Worm (Caenorhabditis elegans): Measurements from ENCODE around the gene gar-2.

Gene gar-2

ce11 chrIII:6331211-6331782, 22.1 kb downstream of the gar-2 start, which contains the start of gene C56G2.4:
Gene C56G2.4 (plus strand): TSS chrIII:6331732.
- TF ChIP-seq ceh-36 (tag; optimal IDR thresholded peaks at IDR 0.05) (no peak), hnd-1 (tag; optimal IDR thresholded peaks at IDR 0.05) (no peak), aly-1 (tag; optimal IDR thresholded peaks at IDR 0.05) (no peak), tbx-37 (GFP tag; conservative IDR thresholded peaks at IDR 0.05) (no peak), tbx-11 (GFP tag; IDR thresholded peaks at IDR 0.05) (no peak), pes-1 (GFP tag; IDR thresholded peaks at IDR 0.05) (no peak), hmg-4 (GFP tag; optimal IDR thresholded peaks at IDR 0.05) (no peak), hmbx-1 (tag; optimal IDR thresholded peaks at IDR 0.05) (no peak), tra-4 (tag; optimal IDR thresholded peaks at IDR 0.05) (no peak), sea-1 (GFP tag; conservative IDR thresholded peaks at IDR 0.05) (no peak), B0310.2 (tag; optimal IDR thresholded peaks at IDR 0.05) (no peak), ceh-13 (GFP tag; optimal IDR thresholded peaks at IDR 0.05) (no peak), F13C5.2 (tag; optimal IDR thresholded peaks at IDR 0.05) (no peak), ama-1 (optimal IDR thresholded peaks at IDR 0.05) (no peak), ets-7 (tag; optimal IDR thresholded peaks at IDR 0.05) (no peak), flt-1 (GFP tag; IDR thresholded peaks at IDR 0.05) (no peak), scrt-1 (GFP tag; IDR thresholded peaks at IDR 0.05) (no peak)

DNA sequence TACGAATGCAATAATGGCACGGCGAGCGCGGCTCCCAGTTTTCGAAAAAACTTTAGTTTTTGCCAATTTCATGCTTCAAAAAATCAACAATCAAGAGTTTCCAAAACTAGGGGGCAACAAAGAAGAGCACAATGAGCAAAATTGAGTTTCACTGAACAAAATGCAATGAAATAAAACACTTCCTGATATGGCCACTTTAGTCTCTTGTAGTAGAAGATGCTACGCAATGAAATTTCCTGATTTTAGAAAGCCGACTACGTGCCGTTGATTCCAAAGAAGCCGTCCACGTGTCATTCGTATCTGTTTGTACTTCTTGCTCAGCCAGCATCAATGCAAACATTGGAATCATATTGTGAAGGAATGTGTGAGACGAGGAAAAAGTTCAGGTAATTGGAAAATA, 25.2 kb downstream of the gar-2 start:
- TF ChIP-seq ama-1 (optimal IDR thresholded peaks at IDR 0.05) (no peak), sea-1 (GFP tag; conservative IDR thresholded peaks at IDR 0.05) (no peak), F13C5.2 (tag; optimal IDR thresholded peaks at IDR 0.05) (no peak), hmg-4 (GFP tag; optimal IDR thresholded peaks at IDR 0.05) (no peak)

ce11 chrIII:6339919-6340434, 30.8 kb downstream of the gar-2 start, which contains the start of gene let-767:
Gene let-767 (minus strand): TSS chrIII:6339969.
- no peak for TF ChIP-seq tra-4 (tag; optimal IDR thresholded peaks at IDR 0.05)
- no peak for TF ChIP-seq tbx-37 (GFP tag; conservative IDR thresholded peaks at IDR 0.05)
- TF ChIP-seq scrt-1 (GFP tag; IDR thresholded peaks at IDR 0.05) = no peak
- TF ChIP-seq F13C5.2 (tag; optimal IDR thresholded peaks at IDR 0.05) = no peak
- no peak for TF ChIP-seq hmbx-1 (tag; optimal IDR thresholded peaks at IDR 0.05)
- no peak for TF ChIP-seq ets-7 (tag; optimal IDR thresholded peaks at IDR 0.05)
- no peak for TF ChIP-seq hnd-1 (tag; optimal IDR thresholded peaks at IDR 0.05)
- TF ChIP-seq ceh-13 (GFP tag; optimal IDR thresholded peaks at IDR 0.05) = no peak
- TF ChIP-seq flt-1 (GFP tag; IDR thresholded peaks at IDR 0.05) = no peak
- TF ChIP-seq sea-1 (GFP tag; conservative IDR thresholded peaks at IDR 0.05) = no peak
- TF ChIP-seq ceh-36 (tag; optimal IDR thresholded peaks at IDR 0.05) = no peak
- no peak for TF ChIP-seq tbx-11 (GFP tag; IDR thresholded peaks at IDR 0.05)
- TF ChIP-seq hmg-4 (GFP tag; optimal IDR thresholded peaks at IDR 0.05) = no peak
- TF ChIP-seq aly-1 (tag; optimal IDR thresholded peaks at IDR 0.05) = no peak
- no peak for TF ChIP-seq pes-1 (GFP tag; IDR thresholded peaks at IDR 0.05)
- no peak for TF ChIP-seq ama-1 (optimal IDR thresholded peaks at IDR 0.05)
- TF ChIP-seq B0310.2 (tag; optimal IDR thresholded peaks at IDR 0.05) = no peak

DNA sequence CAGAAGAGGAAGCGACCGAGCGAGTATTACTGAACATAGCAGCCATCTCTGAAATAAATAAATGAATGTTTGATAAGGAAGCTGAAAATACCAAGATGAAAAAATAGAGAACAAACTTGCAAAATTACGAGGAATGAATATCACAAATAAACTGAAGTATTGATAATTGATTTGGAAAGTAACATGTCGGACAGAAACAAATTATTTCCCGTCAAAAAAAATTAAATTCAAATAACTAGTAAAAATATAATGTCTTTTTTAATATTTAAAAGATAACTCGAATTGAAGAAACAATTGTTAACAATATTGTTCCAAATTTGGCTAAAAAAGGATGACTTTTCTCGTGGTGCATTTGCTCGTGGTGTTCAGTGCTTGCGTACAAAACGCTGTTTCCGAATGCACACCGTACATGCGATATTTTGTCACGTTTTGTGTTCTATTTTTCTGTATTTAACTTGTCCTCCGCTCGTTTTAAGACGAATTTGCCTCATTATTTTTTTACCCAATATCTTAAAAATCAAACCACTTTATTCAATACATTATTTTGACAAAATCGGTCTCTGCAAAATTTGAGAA, 32.8 kb downstream of the gar-2 start, which contains the start of gene rpn-13:
Gene rpn-13 (minus strand): TSS at position 51 of the 576 bp plus-strand sequence.
- no peak for TF ChIP-seq tbx-37 (GFP tag; conservative IDR thresholded peaks at IDR 0.05)
- TF ChIP-seq F13C5.2 (tag; optimal IDR thresholded peaks at IDR 0.05) = peak; percentile 71

DNA sequence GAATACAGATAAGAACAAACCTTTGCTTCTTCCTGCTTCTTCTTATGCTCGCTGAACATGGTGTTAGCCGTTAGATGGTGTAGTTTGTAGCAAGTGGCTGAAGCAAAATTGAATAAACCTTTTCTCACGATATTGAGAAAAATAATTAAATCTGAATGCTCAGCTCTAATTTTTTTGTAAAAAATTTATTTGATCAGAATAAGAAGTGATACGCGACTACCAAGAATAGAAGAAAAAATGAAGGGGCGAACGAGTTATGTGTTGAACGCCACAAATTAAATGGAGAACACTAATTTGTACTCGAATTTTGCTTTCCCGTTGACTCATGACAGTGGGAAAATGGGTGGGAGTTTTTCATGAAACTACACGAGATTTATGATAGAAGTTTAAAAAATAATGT, 34.1 kb downstream of the gar-2 start, which contains the start of gene C56G2.9:
Gene C56G2.9 (minus strand): TSS at position 101 of the 400 bp plus-strand sequence.
- TF ChIP-seq scrt-1 (GFP tag; IDR thresholded peaks at IDR 0.05) (no peak), ceh-13 (GFP tag; optimal IDR thresholded peaks at IDR 0.05) (no peak), ceh-36 (tag; optimal IDR thresholded peaks at IDR 0.05) (no peak), F13C5.2 (tag; optimal IDR thresholded peaks at IDR 0.05) (no peak), tbx-11 (GFP tag; IDR thresholded peaks at IDR 0.05) (no peak), flt-1 (GFP tag; IDR thresholded peaks at IDR 0.05) (no peak), aly-1 (tag; optimal IDR thresholded peaks at IDR 0.05) (no peak), hnd-1 (tag; optimal IDR thresholded peaks at IDR 0.05) (no peak), B0310.2 (tag; optimal IDR thresholded peaks at IDR 0.05) (no peak), hmbx-1 (tag; optimal IDR thresholded peaks at IDR 0.05) (no peak), hmg-4 (GFP tag; optimal IDR thresholded peaks at IDR 0.05) (no peak), ama-1 (optimal IDR thresholded peaks at IDR 0.05) (no peak), pes-1 (GFP tag; IDR thresholded peaks at IDR 0.05) (no peak), tbx-37 (GFP tag; conservative IDR thresholded peaks at IDR 0.05) (no peak), tra-4 (tag; optimal IDR thresholded peaks at IDR 0.05) (no peak), sea-1 (GFP tag; conservative IDR thresholded peaks at IDR 0.05) (no peak), ets-7 (tag; optimal IDR thresholded peaks at IDR 0.05) (no peak)

ce11 chrIII:6344737-6345136, 35.6 kb downstream of the gar-2 start:
- TF ChIP-seq ceh-13 (GFP tag; optimal IDR thresholded peaks at IDR 0.05) = no peak
- peak; percentile 86 for TF ChIP-seq F13C5.2 (tag; optimal IDR thresholded peaks at IDR 0.05)
- no peak for TF ChIP-seq aly-1 (tag; optimal IDR thresholded peaks at IDR 0.05)

DNA sequence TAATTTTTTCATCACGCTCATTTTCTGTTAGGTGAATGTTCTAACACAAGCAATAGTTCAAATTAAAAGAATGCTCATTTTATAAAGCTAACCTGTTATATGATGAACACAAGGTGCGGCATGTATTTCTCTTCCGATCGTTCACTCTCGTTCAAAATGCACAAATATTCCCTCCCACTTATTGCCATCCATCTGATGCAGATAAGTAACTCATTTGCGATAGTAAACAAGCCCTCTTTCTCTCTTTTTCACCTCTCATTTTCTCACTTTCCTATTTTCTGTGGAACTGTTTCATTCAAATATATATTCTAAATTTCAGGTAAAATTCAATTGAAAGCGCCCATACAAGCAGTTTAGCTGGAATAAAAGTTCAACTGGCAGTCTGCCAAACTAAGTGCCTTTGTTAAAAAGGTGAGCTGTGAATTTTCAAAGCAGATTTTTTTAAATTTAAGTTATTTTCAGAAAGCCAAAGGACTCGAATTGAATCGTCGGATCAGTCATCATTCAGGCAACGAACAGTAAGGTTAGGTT, 36.9 kb downstream of the gar-2 start, which contains the start of the genes trmt-10C.2 and C56G2.22:
Gene trmt-10C.2 (plus strand): TSS at position 314 of the 531 bp plus-strand sequence.
Gene C56G2.22 (plus strand): TSS at position 481 of the 531 bp plus-strand sequence.
- TF ChIP-seq hmbx-1 (tag; optimal IDR thresholded peaks at IDR 0.05) (no peak), B0310.2 (tag; optimal IDR thresholded peaks at IDR 0.05) (no peak), tra-4 (tag; optimal IDR thresholded peaks at IDR 0.05) (no peak), ceh-13 (GFP tag; optimal IDR thresholded peaks at IDR 0.05) (no peak), ama-1 (optimal IDR thresholded peaks at IDR 0.05) (no peak), pes-1 (GFP tag; IDR thresholded peaks at IDR 0.05) (no peak), hnd-1 (tag; optimal IDR thresholded peaks at IDR 0.05) (no peak), sea-1 (GFP tag; conservative IDR thresholded peaks at IDR 0.05) (no peak), tbx-11 (GFP tag; IDR thresholded peaks at IDR 0.05) (no peak), F13C5.2 (tag; optimal IDR thresholded peaks at IDR 0.05) (no peak), tbx-37 (GFP tag; conservative IDR thresholded peaks at IDR 0.05) (no peak), flt-1 (GFP tag; IDR thresholded peaks at IDR 0.05) (no peak), ceh-36 (tag; optimal IDR thresholded peaks at IDR 0.05) (no peak), ets-7 (tag; optimal IDR thresholded peaks at IDR 0.05) (no peak), scrt-1 (GFP tag; IDR thresholded peaks at IDR 0.05) (no peak), hmg-4 (GFP tag; optimal IDR thresholded peaks at IDR 0.05) (no peak), aly-1 (tag; optimal IDR thresholded peaks at IDR 0.05) (no peak)

All from whole organism, early embryonic.